Fruit fly (Drosophila melanogaster): ENCODE data around the gene COX7B.

dm6 chr3L:17404646-17405045 lies 20.6 kb upstream of the COX7B start:
- no peak for TF ChIP-seq CTCF (optimal IDR thresholded peaks at IDR 0.05)
- TF ChIP-seq CG8478 (optimal IDR thresholded peaks at IDR 0.05): no peak

Measured in S2 (cell line).